Worm (Caenorhabditis elegans) whole organism, late embryonic: ENCODE results near the gene moma-1.
A peak's percentile ranks its signal among the peaks of the same experiment; 100 is the strongest.

Source experiments
- C08G9.2 ChIP-seq: sonication (generic microtip); optimal IDR thresholded peaks from 2 replicates; lab custom pipeline; 2016; ENCODE audit warnings: mild to moderate bottlenecking, missing genetic modification characterization, moderate library complexity, missing compliant biosample characterization
- C38D4.7 ChIP-seq: fragments of 200-800 bp; sonication (Bioruptor generic); optimal IDR thresholded peaks from 2 replicates; lab custom pipeline; 2018; ENCODE audit warnings: mild to moderate bottlenecking, missing genetic modification characterization, moderate library complexity, missing compliant biosample characterization
- K02D7.2 ChIP-seq: sonication (generic microtip); optimal IDR thresholded peaks from 2 replicates; lab custom pipeline; 2017; ENCODE audit warnings: mild to moderate bottlenecking, missing genetic modification characterization, missing compliant biosample characterization
- K09A11.1 ChIP-seq: sonication (generic microtip); optimal IDR thresholded peaks from 2 replicates; lab custom pipeline; 2017; ENCODE audit warnings: antibody characterized with exemption, mild to moderate bottlenecking, missing genetic modification characterization, missing compliant biosample characterization; ENCODE audit not compliant: insufficient read depth
- T23F11.4 ChIP-seq: fragments of 200-800 bp; sonication (Bioruptor generic); optimal IDR thresholded peaks from 2 replicates; lab custom pipeline; 2018; ENCODE audit warnings: mild to moderate bottlenecking, missing genetic modification characterization, missing compliant biosample characterization
- Y22D7AL.16 ChIP-seq: sonication (generic microtip); optimal IDR thresholded peaks from 2 replicates; lab custom pipeline; 2016; ENCODE audit warnings: missing genetic modification characterization, missing compliant biosample characterization
- ceh-18 ChIP-seq: sonication (generic microtip); optimal IDR thresholded peaks from 2 replicates; lab custom pipeline; 2016; ENCODE audit warnings: missing genetic modification characterization, missing compliant biosample characterization
- ceh-19 ChIP-seq: fragments of 200-800 bp; sonication (Bioruptor generic); optimal IDR thresholded peaks from 2 replicates; lab custom pipeline; 2018; ENCODE audit warnings: mild to moderate bottlenecking, missing genetic modification characterization, missing compliant biosample characterization
- ceh-2 ChIP-seq: sonication (generic microtip); optimal IDR thresholded peaks from 2 replicates; lab custom pipeline; 2016; ENCODE audit warnings: missing genotype, missing genetic modification characterization, missing compliant biosample characterization
- ceh-22 ChIP-seq: sonication (generic microtip); optimal IDR thresholded peaks from 2 replicates; lab custom pipeline; 2017; ENCODE audit warnings: missing biosample characterization, missing genetic modification characterization
- ceh-24 ChIP-seq: sonication (generic microtip); optimal IDR thresholded peaks from 2 replicates; lab custom pipeline; 2016; ENCODE audit warnings: mild to moderate bottlenecking, missing genetic modification characterization, missing compliant biosample characterization
- ceh-31 ChIP-seq: sonication (generic microtip); optimal IDR thresholded peaks from 2 replicates; lab custom pipeline; 2016; ENCODE audit warnings: missing genetic modification characterization, missing compliant biosample characterization
- ceh-34 ChIP-seq: sonication (generic microtip); optimal IDR thresholded peaks from 2 replicates; lab custom pipeline; 2016; ENCODE audit warnings: mild to moderate bottlenecking, missing genetic modification characterization, missing compliant biosample characterization
- ceh-45 ChIP-seq: fragments of 200-800 bp; sonication (Bioruptor generic); IDR thresholded peaks from 2 replicates; pipeline ENCODE4 v1.3.6; 2022; ENCODE audit warnings: missing genetic modification reagents, missing genetic modification characterization, missing compliant biosample characterization
- ceh-48 ChIP-seq: sonication (generic microtip); optimal IDR thresholded peaks from 2 replicates; lab custom pipeline; 2016; ENCODE audit warnings: missing genetic modification characterization, inconsistent platforms, missing compliant biosample characterization
- ceh-9 ChIP-seq: sonication (generic microtip); optimal IDR thresholded peaks from 2 replicates; lab custom pipeline; 2016; ENCODE audit warnings: mild to moderate bottlenecking, missing genetic modification characterization, inconsistent platforms, missing compliant biosample characterization
- che-1 ChIP-seq: sonication (generic microtip); optimal IDR thresholded peaks from 2 replicates; lab custom pipeline; 2016; ENCODE audit warnings: mild to moderate bottlenecking, missing genetic modification characterization, missing compliant biosample characterization
- dve-1 ChIP-seq: sonication (generic microtip); optimal IDR thresholded peaks from 2 replicates; lab custom pipeline; 2017; ENCODE audit warnings: antibody characterized with exemption, mild to moderate bottlenecking, missing genetic modification characterization, missing compliant biosample characterization
- elt-2 ChIP-seq: sonication (generic microtip); optimal IDR thresholded peaks from 2 replicates; lab custom pipeline; 2016; ENCODE audit warnings: missing genetic modification reagents, missing genetic modification characterization, missing compliant biosample characterization
- eyg-1 ChIP-seq: sonication (generic microtip); optimal IDR thresholded peaks from 2 replicates; lab custom pipeline; 2016; ENCODE audit warnings: missing genotype, missing genetic modification characterization, missing compliant biosample characterization
- fax-1 ChIP-seq: sonication (generic microtip); optimal IDR thresholded peaks from 2 replicates; lab custom pipeline; 2016; ENCODE audit warnings: missing genotype, missing genetic modification characterization, missing compliant biosample characterization
- hlh-13 ChIP-seq: fragments of 200-800 bp; sonication (Bioruptor generic); optimal IDR thresholded peaks from 2 replicates; lab custom pipeline; 2018; ENCODE audit warnings: mild to moderate bottlenecking, missing genetic modification characterization, missing compliant biosample characterization
- hlh-15 ChIP-seq: sonication (generic microtip); optimal IDR thresholded peaks from 2 replicates; lab custom pipeline; 2016; ENCODE audit warnings: missing genetic modification characterization, missing compliant biosample characterization
- hlh-30 ChIP-seq: sonication (generic microtip); optimal IDR thresholded peaks from 2 replicates; lab custom pipeline; 2017; ENCODE audit warnings: antibody characterized with exemption, missing genetic modification characterization, missing compliant biosample characterization; ENCODE audit not compliant: insufficient read depth
- hlh-6 ChIP-seq: sonication (generic microtip); optimal IDR thresholded peaks from 2 replicates; lab custom pipeline; 2016; ENCODE audit warnings: missing genotype, missing genetic modification characterization, missing compliant biosample characterization
- hlh-8 ChIP-seq: sonication (generic microtip); optimal IDR thresholded peaks from 2 replicates; lab custom pipeline; 2016; ENCODE audit warnings: missing genotype, missing genetic modification characterization, missing compliant biosample characterization
- lin-11 ChIP-seq: fragments of 200-800 bp; sonication (Bioruptor generic); optimal IDR thresholded peaks from 2 replicates; lab custom pipeline; 2018; ENCODE audit warnings: mild to moderate bottlenecking, missing genetic modification characterization, missing compliant biosample characterization
- madf-2 ChIP-seq: sonication (generic microtip); optimal IDR thresholded peaks from 2 replicates; lab custom pipeline; 2017; ENCODE audit warnings: missing genetic modification characterization, missing compliant biosample characterization
- mec-3 ChIP-seq: sonication (generic microtip); optimal IDR thresholded peaks from 2 replicates; lab custom pipeline; 2016; ENCODE audit warnings: borderline replicate concordance, missing genetic modification characterization, missing compliant biosample characterization
- nhr-11 ChIP-seq: fragments of 150-350 bp; optimal IDR thresholded peaks from 2 replicates; lab custom pipeline; 2014; ENCODE audit warnings: missing biosample characterization, missing genetic modification characterization
- nhr-232 ChIP-seq: sonication (generic microtip); optimal IDR thresholded peaks from 2 replicates; lab custom pipeline; 2016; ENCODE audit warnings: missing genetic modification characterization, missing compliant biosample characterization
- pag-3 ChIP-seq: sonication (generic microtip); optimal IDR thresholded peaks from 2 replicates; lab custom pipeline; 2016; ENCODE audit warnings: missing compliant biosample characterization, missing genetic modification characterization, borderline replicate concordance
- pat-9 ChIP-seq: fragments of 200-800 bp; sonication (Bioruptor generic); optimal IDR thresholded peaks from 2 replicates; lab custom pipeline; 2018; ENCODE audit warnings: mild to moderate bottlenecking, missing genetic modification characterization, moderate library complexity, missing compliant biosample characterization
- pha-4 ChIP-seq: fragments of 150-350 bp; optimal IDR thresholded peaks from 2 replicates; lab custom pipeline; 2018; ENCODE audit warnings: missing biosample characterization, missing genetic modification reagents, missing genetic modification characterization
- pros-1 ChIP-seq: fragments of 150-350 bp; optimal IDR thresholded peaks from 2 replicates; lab custom pipeline; 2014; ENCODE audit warnings: missing biosample characterization, missing genetic modification reagents, missing genetic modification characterization
- ref-2 ChIP-seq: sonication (generic microtip); optimal IDR thresholded peaks from 2 replicates; lab custom pipeline; 2016; ENCODE audit warnings: missing genetic modification characterization, missing compliant biosample characterization
- rnt-1 ChIP-seq: sonication (generic microtip); optimal IDR thresholded peaks from 2 replicates; lab custom pipeline; 2016; ENCODE audit warnings: missing genetic modification characterization, missing compliant biosample characterization
- sox-2 ChIP-seq: fragments of 200-800 bp; sonication (Bioruptor generic); IDR thresholded peaks from 2 replicates; pipeline ENCODE4 v1.3.6; 2022; ENCODE audit warnings: missing genetic modification reagents, missing genetic modification characterization, missing compliant biosample characterization
- sox-4 ChIP-seq: sonication (generic microtip); optimal IDR thresholded peaks from 2 replicates; lab custom pipeline; 2017; ENCODE audit warnings: mild to moderate bottlenecking, missing genetic modification characterization, inconsistent platforms, missing compliant biosample characterization
- syd-9 ChIP-seq: sonication (generic microtip); optimal IDR thresholded peaks from 2 replicates; lab custom pipeline; 2016; ENCODE audit warnings: mild to moderate bottlenecking, missing genetic modification characterization, moderate library complexity, missing compliant biosample characterization
- tbx-2 ChIP-seq: sonication (generic microtip); optimal IDR thresholded peaks from 2 replicates; lab custom pipeline; 2016; ENCODE audit warnings: missing genetic modification characterization, missing compliant biosample characterization
- ttx-3 ChIP-seq: sonication (generic microtip); optimal IDR thresholded peaks from 2 replicates; lab custom pipeline; 2016; ENCODE audit warnings: missing genetic modification reagents, missing genetic modification characterization, missing compliant biosample characterization
- unc-3 ChIP-seq, 2 experiments: fragments of 200-800 bp in 1 of 2; sonication (Bioruptor generic) in 1 of 2; sonication (generic microtip) in 1 of 2; conservative IDR thresholded peaks in 1 of 2; optimal IDR thresholded peaks in 1 of 2; 2 replicates each; pipeline versions ENCODE4 v1.3.6 to Lab custom; 2016 to 2022; ENCODE audit warnings: missing compliant biosample characterization in 2 of 2, missing genetic modification characterization in 2 of 2, missing genetic modification reagents in 1 of 2
- unc-86 ChIP-seq: sonication (generic microtip); optimal IDR thresholded peaks from 2 replicates; lab custom pipeline; 2016; ENCODE audit warnings: missing genetic modification characterization, missing compliant biosample characterization
- zip-5 ChIP-seq: sonication (generic microtip); optimal IDR thresholded peaks from 2 replicates; lab custom pipeline; 2016; ENCODE audit warnings: missing genetic modification characterization, missing compliant biosample characterization

Gene moma-1

DNA sequence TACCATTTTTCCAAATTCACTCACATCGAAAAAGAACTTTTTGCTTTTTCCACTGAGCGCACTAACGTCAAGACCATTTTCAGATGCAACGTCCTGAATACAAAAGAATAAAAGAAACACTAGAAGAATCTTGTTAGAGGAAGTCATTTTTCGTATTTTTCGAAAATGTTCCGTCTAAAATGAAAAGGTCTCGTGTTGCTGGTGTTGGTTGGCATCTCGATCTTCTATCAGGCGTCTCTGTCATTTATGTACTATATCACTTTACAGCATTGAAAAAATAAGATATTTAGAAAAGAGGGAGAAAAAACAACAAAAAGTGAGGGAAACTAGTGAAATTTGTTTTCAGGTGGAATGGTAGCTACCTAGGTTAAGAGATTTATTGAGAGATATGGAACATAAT, 11.0 kb downstream of the moma-1 start, which contains the start of gene K02F3.9:
Gene K02F3.9 (minus strand): TSS at position 190 of the 400 bp plus-strand sequence.
- TF ChIP-seq ttx-3 (tag; lab: Kevin White, UChicago) (no peak), syd-9 (no peak)

DNA sequence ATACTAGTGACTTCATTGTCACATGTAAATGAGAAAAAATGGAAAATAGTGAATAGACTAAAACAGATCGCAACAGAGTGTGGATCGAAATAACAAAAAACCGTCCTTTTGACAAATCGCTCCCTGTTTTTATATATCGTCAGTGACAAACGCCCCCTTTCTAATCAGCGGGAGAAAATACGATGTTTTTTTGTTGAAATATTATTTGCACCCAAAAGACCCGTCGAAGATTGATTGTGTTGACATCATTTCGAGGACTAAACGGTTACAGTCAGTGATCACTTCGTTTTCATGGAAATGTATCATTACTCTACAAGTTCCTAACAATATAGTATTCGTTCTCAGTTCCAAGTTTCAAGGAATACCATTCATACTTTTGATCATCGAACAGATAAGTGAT, 12.7 kb downstream of the moma-1 start, which contains the start of gene dos-3:
Gene dos-3 (minus strand): TSS at position 101 of the 400 bp plus-strand sequence.
- no peak for TF ChIP-seq K09A11.1 (tag; lab: Kevin White, UChicago)
- no peak for TF ChIP-seq zip-5 (tag; lab: Kevin White, UChicago)
- TF ChIP-seq pag-3 (tag; lab: Kevin White, UChicago), result no peak
- no peak for TF ChIP-seq syd-9
- no peak for TF ChIP-seq pat-9 (tag; lab: Kevin White, UChicago)
- TF ChIP-seq C08G9.2 (tag; lab: Kevin White, UChicago), result no peak
- TF ChIP-seq unc-3 (GFP tag; conservative IDR thresholded peaks at IDR 0.05; lab: Robert Waterston, UW), result no peak
- no peak for TF ChIP-seq unc-3 (tag; optimal IDR thresholded peaks at IDR 0.05; lab: Kevin White, UChicago)
- TF ChIP-seq hlh-13 (GFP tag; lab: Kevin White, UChicago), result no peak
- TF ChIP-seq ceh-31, result no peak
- TF ChIP-seq nhr-11 (tag; lab: Kevin White, UChicago), result no peak
- TF ChIP-seq K02D7.2 (tag; lab: Kevin White, UChicago), result no peak
- no peak for TF ChIP-seq lin-11 (tag; lab: Kevin White, UChicago)
- no peak for TF ChIP-seq ceh-24 (tag; lab: Kevin White, UChicago)

DNA sequence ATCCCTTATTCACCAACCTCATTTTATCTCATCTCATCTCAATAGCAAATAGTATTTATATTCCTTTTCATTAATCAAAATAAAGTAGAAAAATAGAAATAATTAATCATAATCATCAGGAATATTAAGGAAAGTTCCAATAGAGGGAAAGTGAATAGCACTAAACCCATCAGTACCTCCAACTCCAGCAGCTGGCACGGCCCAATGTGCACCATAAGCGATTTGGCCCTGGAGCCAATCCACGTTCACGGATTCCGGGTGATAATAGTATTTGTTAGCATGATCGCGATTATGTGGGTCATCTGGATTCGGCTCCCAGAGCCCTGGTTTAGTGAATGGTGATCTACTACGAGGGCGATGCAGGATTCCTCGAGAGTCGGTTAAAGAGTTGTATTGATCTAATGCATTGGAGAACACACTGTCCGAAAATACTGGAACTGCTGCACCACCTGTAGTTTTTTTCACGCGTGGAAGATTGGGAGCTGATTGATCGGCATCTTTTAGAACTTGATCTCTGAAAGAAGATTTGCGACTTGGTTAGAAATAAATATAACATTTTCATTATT, 16.4 kb downstream of the moma-1 start:
- TF ChIP-seq ref-2 (tag; lab: Kevin White, UChicago), result peak; percentile 38
- TF ChIP-seq unc-3 (GFP tag; conservative IDR thresholded peaks at IDR 0.05; lab: Robert Waterston, UW), result peak; percentile 26; the same call in 1 of the 2 replicates
- TF ChIP-seq unc-3 (tag; optimal IDR thresholded peaks at IDR 0.05; lab: Kevin White, UChicago), result no peak
- TF ChIP-seq unc-86 (tag; lab: Kevin White, UChicago), result no peak
- TF ChIP-seq T23F11.4, result peak; percentile 81
- no peak for TF ChIP-seq ceh-18 (tag; lab: Kevin White, UChicago)
- no peak for TF ChIP-seq rnt-1 (tag; lab: Kevin White, UChicago)
- TF ChIP-seq tbx-2 (tag; lab: Kevin White, UChicago), result no peak
- no peak for TF ChIP-seq ceh-31
- TF ChIP-seq mec-3, result no peak
- TF ChIP-seq syd-9, result no peak
- TF ChIP-seq hlh-15, result no peak
- TF ChIP-seq hlh-6 (tag; lab: Kevin White, UChicago), result no peak
- TF ChIP-seq ceh-9 (tag; lab: Kevin White, UChicago), result peak; percentile 22
- TF ChIP-seq lin-11 (tag; lab: Kevin White, UChicago), result peak; percentile 57
- peak; percentile 70 for TF ChIP-seq sox-4
- peak; percentile 50 for TF ChIP-seq Y22D7AL.16 (tag; lab: Kevin White, UChicago)
- peak; percentile 9 for TF ChIP-seq elt-2 (tag; lab: Kevin White, UChicago)
- TF ChIP-seq ceh-22 (tag; lab: Kevin White, UChicago), result no peak
- peak; percentile 61 for TF ChIP-seq C38D4.7
- no peak for TF ChIP-seq fax-1 (tag; lab: Kevin White, UChicago)
- TF ChIP-seq eyg-1, result no peak
- no peak; the same call in 1 of the 2 replicates for TF ChIP-seq sox-2 (GFP tag; lab: Robert Waterston, UW)
- TF ChIP-seq ceh-19, result peak; percentile 32
- no peak for TF ChIP-seq pag-3 (tag; lab: Kevin White, UChicago)
- peak; percentile 26 for TF ChIP-seq ceh-48
- no peak for TF ChIP-seq pros-1 (tag; lab: Kevin White, UChicago)
- TF ChIP-seq che-1 (tag; lab: Kevin White, UChicago), result peak; percentile 54
- peak; percentile 43 for TF ChIP-seq dve-1 (tag; lab: Kevin White, UChicago)
- TF ChIP-seq madf-2, result peak; percentile 91
- peak; percentile 30 for TF ChIP-seq ceh-24 (tag; lab: Kevin White, UChicago)
- TF ChIP-seq ceh-2 (tag; lab: Kevin White, UChicago), result no peak
- no peak for TF ChIP-seq nhr-232 (tag; lab: Kevin White, UChicago)
- peak; percentile 70 for TF ChIP-seq ceh-45 (GFP tag; lab: Robert Waterston, UW)
- no peak for TF ChIP-seq hlh-8 (tag; lab: Kevin White, UChicago)
- TF ChIP-seq ceh-34 (tag; lab: Kevin White, UChicago), result no peak
- peak; percentile 49 for TF ChIP-seq nhr-11 (tag; lab: Kevin White, UChicago)
- TF ChIP-seq hlh-30 (tag; lab: Kevin White, UChicago), result no peak
- no peak for TF ChIP-seq pha-4 (tag; lab: Kevin White, UChicago)
